Fruit fly (Drosophila melanogaster) whole organism, adult: ENCODE results near the gene aru.

ENCODE experiments used
- CG12768 ChIP-seq: fragments of 200-800 bp; sonication (Bioruptor generic); optimal IDR thresholded peaks from 2 replicates; lab custom pipeline; 2017; ENCODE audit warnings: missing biosample characterization, missing genetic modification characterization, mild to moderate bottlenecking, moderate library complexity, missing genetic modification reagents
- CG33017 ChIP-seq: fragments of 200-800 bp; sonication (Bioruptor generic); optimal IDR thresholded peaks from 2 replicates; lab custom pipeline; 2018; ENCODE audit warnings: missing biosample characterization, mild to moderate bottlenecking, missing genetic modification characterization, moderate library complexity
- CG7045 ChIP-seq: fragments of 200-800 bp; sonication (Bioruptor generic); optimal IDR thresholded peaks from 2 replicates; lab custom pipeline; 2017; ENCODE audit warnings: missing biosample characterization, mild to moderate bottlenecking, missing genetic modification characterization
- Crg-1 ChIP-seq: fragments of 200-800 bp; sonication (Bioruptor generic); optimal IDR thresholded peaks from 2 replicates; lab custom pipeline; 2016; ENCODE audit warnings: missing biosample characterization, missing genetic modification characterization
- cic ChIP-seq: fragments of 200-800 bp; sonication (Bioruptor generic); optimal IDR thresholded peaks from 2 replicates; lab custom pipeline; 2017; ENCODE audit warnings: missing biosample characterization, mild to moderate bottlenecking, missing genetic modification characterization, moderate library complexity
- kay ChIP-seq: fragments of 200-800 bp; sonication (Bioruptor generic); peaks from one replicate; lab custom pipeline; 2016; ENCODE audit warnings: missing biosample characterization, missing genetic modification characterization, borderline replicate concordance
- pad ChIP-seq: fragments of 200-800 bp; sonication (Bioruptor generic); optimal IDR thresholded peaks from 3 replicates; lab custom pipeline; 2017; ENCODE audit warnings: missing biosample characterization, missing genetic modification characterization, mild to moderate bottlenecking, moderate library complexity, missing genetic modification reagents
- tj ChIP-seq: fragments of 200-800 bp; sonication (Bioruptor generic); optimal IDR thresholded peaks from 3 replicates; lab custom pipeline; 2017; ENCODE audit warnings: missing biosample characterization, mild to moderate bottlenecking, missing genetic modification characterization, moderate library complexity

- TF ChIP-seq Crg-1 (GFP tag; lab: Kevin White, UChicago): no peak
- TF ChIP-seq CG12768 (GFP tag; lab: Kevin White, UChicago): peak; percentile 39
- TF ChIP-seq tj (GFP tag; lab: Kevin White, UChicago): peak; percentile 98
- peak; percentile 95 for TF ChIP-seq kay (GFP tag; lab: Kevin White, UChicago)
- peak; percentile 63 for TF ChIP-seq cic
- no peak for TF ChIP-seq pad (GFP tag; lab: Kevin White, UChicago)
- TF ChIP-seq CG7045 (GFP tag; lab: Kevin White, UChicago): no peak
- no peak for TF ChIP-seq CG33017 (tag; lab: Kevin White, UChicago)
These were observed 27.4 kb downstream of the aru start for dm6 chr2L:840716-841115.
